Worm (Caenorhabditis elegans): ENCODE data around the gene ads-1.

Gene ads-1

ce11 chrIII:311174-311573 is 12.8 kb upstream of the ads-1 start:
- TF ChIP-seq sea-1 (GFP tag; conservative IDR thresholded peaks at IDR 0.05) (0 out of 2 replicates have a peak, but pooled peaks have one; percentile 53), tra-4 (tag; optimal IDR thresholded peaks at IDR 0.05) (no peak)

ce11 chrIII:304564-304963 is 6.2 kb upstream of the ads-1 start:
- TF ChIP-seq hmbx-1 (tag; optimal IDR thresholded peaks at IDR 0.05) (no peak), flt-1 (GFP tag; IDR thresholded peaks at IDR 0.05) (no peak), tra-4 (tag; optimal IDR thresholded peaks at IDR 0.05) (no peak), pes-1 (GFP tag; IDR thresholded peaks at IDR 0.05) (no peak), aly-1 (tag; optimal IDR thresholded peaks at IDR 0.05) (no peak), ceh-36 (tag; optimal IDR thresholded peaks at IDR 0.05) (no peak), B0310.2 (tag; optimal IDR thresholded peaks at IDR 0.05) (no peak), hnd-1 (tag; optimal IDR thresholded peaks at IDR 0.05) (no peak), hmg-4 (GFP tag; optimal IDR thresholded peaks at IDR 0.05) (no peak), F13C5.2 (tag; optimal IDR thresholded peaks at IDR 0.05) (no peak)

ce11 chrIII:299220-299619 is 864 bp upstream of the ads-1 start:
- TF ChIP-seq pes-1 (GFP tag; IDR thresholded peaks at IDR 0.05) (no peak), flt-1 (GFP tag; IDR thresholded peaks at IDR 0.05) (no peak), ceh-13 (GFP tag; optimal IDR thresholded peaks at IDR 0.05) (no peak), B0310.2 (tag; optimal IDR thresholded peaks at IDR 0.05) (no peak), hnd-1 (tag; optimal IDR thresholded peaks at IDR 0.05) (no peak), aly-1 (tag; optimal IDR thresholded peaks at IDR 0.05) (no peak), tbx-11 (GFP tag; IDR thresholded peaks at IDR 0.05) (no peak), scrt-1 (GFP tag; IDR thresholded peaks at IDR 0.05) (no peak), hmg-4 (GFP tag; optimal IDR thresholded peaks at IDR 0.05) (no peak), sea-1 (GFP tag; conservative IDR thresholded peaks at IDR 0.05) (no peak), tbx-37 (GFP tag; conservative IDR thresholded peaks at IDR 0.05) (no peak), ama-1 (optimal IDR thresholded peaks at IDR 0.05) (no peak), hmbx-1 (tag; optimal IDR thresholded peaks at IDR 0.05) (no peak), tra-4 (tag; optimal IDR thresholded peaks at IDR 0.05) (no peak)

- no peak for TF ChIP-seq tra-4 (tag; optimal IDR thresholded peaks at IDR 0.05)
- TF ChIP-seq ama-1 (optimal IDR thresholded peaks at IDR 0.05) = no peak
- no peak for TF ChIP-seq F13C5.2 (tag; optimal IDR thresholded peaks at IDR 0.05)
- no peak for TF ChIP-seq hmbx-1 (tag; optimal IDR thresholded peaks at IDR 0.05)
- TF ChIP-seq flt-1 (GFP tag; IDR thresholded peaks at IDR 0.05) = no peak
- TF ChIP-seq aly-1 (tag; optimal IDR thresholded peaks at IDR 0.05) = no peak
- TF ChIP-seq pes-1 (GFP tag; IDR thresholded peaks at IDR 0.05) = no peak
- TF ChIP-seq B0310.2 (tag; optimal IDR thresholded peaks at IDR 0.05) = no peak
- TF ChIP-seq hnd-1 (tag; optimal IDR thresholded peaks at IDR 0.05) = no peak
- no peak for TF ChIP-seq tbx-37 (GFP tag; conservative IDR thresholded peaks at IDR 0.05)
- no peak for TF ChIP-seq hmg-4 (GFP tag; optimal IDR thresholded peaks at IDR 0.05)
- TF ChIP-seq scrt-1 (GFP tag; IDR thresholded peaks at IDR 0.05) = no peak
- TF ChIP-seq ceh-36 (tag; optimal IDR thresholded peaks at IDR 0.05) = no peak
- no peak for TF ChIP-seq sea-1 (GFP tag; conservative IDR thresholded peaks at IDR 0.05)
- TF ChIP-seq ceh-13 (GFP tag; optimal IDR thresholded peaks at IDR 0.05) = no peak
- no peak for TF ChIP-seq tbx-11 (GFP tag; IDR thresholded peaks at IDR 0.05)
Observed at ce11 chrIII:294527-294926, 3.8 kb downstream of the ads-1 start, which contains the start of gene Y50D7A.13. Gene Y50D7A.13, minus strand, starts transcription at chrIII:294627.

ce11 chrIII:292340-292739 is 6.0 kb downstream of the ads-1 start, which contains the start of gene Y50D7A.1:
Gene Y50D7A.1, plus strand, starts transcription at chrIII:292640.
- TF ChIP-seq pes-1 (GFP tag; IDR thresholded peaks at IDR 0.05) = no peak
- no peak for TF ChIP-seq ceh-13 (GFP tag; optimal IDR thresholded peaks at IDR 0.05)
- TF ChIP-seq hnd-1 (tag; optimal IDR thresholded peaks at IDR 0.05) = no peak
- no peak for TF ChIP-seq scrt-1 (GFP tag; IDR thresholded peaks at IDR 0.05)
- TF ChIP-seq sea-1 (GFP tag; conservative IDR thresholded peaks at IDR 0.05) = no peak
- no peak for TF ChIP-seq aly-1 (tag; optimal IDR thresholded peaks at IDR 0.05)
- TF ChIP-seq hmbx-1 (tag; optimal IDR thresholded peaks at IDR 0.05) = no peak
- TF ChIP-seq flt-1 (GFP tag; IDR thresholded peaks at IDR 0.05) = no peak
- no peak for TF ChIP-seq ets-7 (tag; optimal IDR thresholded peaks at IDR 0.05)
- TF ChIP-seq tbx-11 (GFP tag; IDR thresholded peaks at IDR 0.05) = no peak

ce11 chrIII:283817-284216 is 14.5 kb downstream of the ads-1 start, which contains the start of gene taco-1:
Gene taco-1, plus strand, starts transcription at chrIII:284117.
- TF ChIP-seq hmg-4 (GFP tag; optimal IDR thresholded peaks at IDR 0.05) (no peak), tbx-37 (GFP tag; conservative IDR thresholded peaks at IDR 0.05) (no peak), pes-1 (GFP tag; IDR thresholded peaks at IDR 0.05) (no peak)

ce11 chrIII:282506-282905 is 15.8 kb downstream of the ads-1 start:
- TF ChIP-seq F13C5.2 (tag; optimal IDR thresholded peaks at IDR 0.05) = no peak
- no peak for TF ChIP-seq pes-1 (GFP tag; IDR thresholded peaks at IDR 0.05)
- no peak for TF ChIP-seq aly-1 (tag; optimal IDR thresholded peaks at IDR 0.05)
- TF ChIP-seq sea-1 (GFP tag; conservative IDR thresholded peaks at IDR 0.05) = no peak
- TF ChIP-seq tbx-11 (GFP tag; IDR thresholded peaks at IDR 0.05) = no peak

ce11 chrIII:264790-265189 is 33.6 kb downstream of the ads-1 start, which contains the start of gene xpd-1:
Gene xpd-1, plus strand, starts transcription at chrIII:265090.
- TF ChIP-seq ceh-36 (tag; optimal IDR thresholded peaks at IDR 0.05) (no peak), tbx-11 (GFP tag; IDR thresholded peaks at IDR 0.05) (no peak), tbx-37 (GFP tag; conservative IDR thresholded peaks at IDR 0.05) (no peak), sea-1 (GFP tag; conservative IDR thresholded peaks at IDR 0.05) (no peak)

ce11 chrIII:254235-254634 is 44.1 kb downstream of the ads-1 start, which contains the start of gene Y50D7A.3:
Gene Y50D7A.3, plus strand, starts transcription at chrIII:254535.
- no peak for TF ChIP-seq scrt-1 (GFP tag; IDR thresholded peaks at IDR 0.05)
- TF ChIP-seq ceh-13 (GFP tag; optimal IDR thresholded peaks at IDR 0.05) = no peak
- TF ChIP-seq F13C5.2 (tag; optimal IDR thresholded peaks at IDR 0.05) = no peak
- no peak for TF ChIP-seq sea-1 (GFP tag; conservative IDR thresholded peaks at IDR 0.05)
- TF ChIP-seq pes-1 (GFP tag; IDR thresholded peaks at IDR 0.05) = no peak
- TF ChIP-seq hmbx-1 (tag; optimal IDR thresholded peaks at IDR 0.05) = no peak
- no peak for TF ChIP-seq aly-1 (tag; optimal IDR thresholded peaks at IDR 0.05)
- no peak for TF ChIP-seq ama-1 (optimal IDR thresholded peaks at IDR 0.05)
